Worm (Caenorhabditis elegans) whole organism, midembryonic: ENCODE results near the gene rpl-28.

ENCODE experiments used
- flt-1 ChIP-seq: fragments of 200-800 bp; sonication (Bioruptor generic); IDR thresholded peaks from 2 replicates; pipeline ENCODE4 v1.3.6; 2022; ENCODE audit warnings: missing genetic modification characterization, missing compliant biosample characterization
- ref-1 ChIP-seq: fragments of 200-800 bp; sonication (Bioruptor generic); conservative IDR thresholded peaks from 2 replicates; pipeline ENCODE4 v1.3.6; 2022; ENCODE audit warnings: missing genetic modification reagents, missing genetic modification characterization, missing compliant biosample characterization

ce11 chrV:12714120-12714519 is 13.8 kb downstream of the rpl-28 start, which contains the start of gene R11D1.4:
- no peak for TF ChIP-seq flt-1 (GFP tag; lab: Robert Waterston, UW)
- no peak for TF ChIP-seq ref-1 (GFP tag; lab: Robert Waterston, UW)
